Worm (Caenorhabditis elegans): ENCODE data around the gene fbxa-181.

ce11 chrV:13753481-13753880 lies 27.8 kb downstream of the fbxa-181 start, which contains the start of gene F20G2.1:
- TF ChIP-seq tab-1 (GFP tag; IDR thresholded peaks at IDR 0.05) (no peak), flt-1 (GFP tag; IDR thresholded peaks at IDR 0.05) (no peak), ref-1 (GFP tag; conservative IDR thresholded peaks at IDR 0.05) (no peak), ztf-29 (GFP tag; IDR thresholded peaks at IDR 0.05) (no peak), klf-2 (GFP tag; conservative IDR thresholded peaks at IDR 0.05) (no peak), ztf-23 (GFP tag; IDR thresholded peaks at IDR 0.05) (no peak), T22C8.4 (GFP tag; IDR thresholded peaks at IDR 0.05) (no peak), med-1 (GFP tag; optimal IDR thresholded peaks at IDR 0.05; ENCODE audit: insufficient read depth) (no peak)
